Worm (Caenorhabditis elegans): ENCODE results near the gene ran-5.

ran-5 gene

DNA sequence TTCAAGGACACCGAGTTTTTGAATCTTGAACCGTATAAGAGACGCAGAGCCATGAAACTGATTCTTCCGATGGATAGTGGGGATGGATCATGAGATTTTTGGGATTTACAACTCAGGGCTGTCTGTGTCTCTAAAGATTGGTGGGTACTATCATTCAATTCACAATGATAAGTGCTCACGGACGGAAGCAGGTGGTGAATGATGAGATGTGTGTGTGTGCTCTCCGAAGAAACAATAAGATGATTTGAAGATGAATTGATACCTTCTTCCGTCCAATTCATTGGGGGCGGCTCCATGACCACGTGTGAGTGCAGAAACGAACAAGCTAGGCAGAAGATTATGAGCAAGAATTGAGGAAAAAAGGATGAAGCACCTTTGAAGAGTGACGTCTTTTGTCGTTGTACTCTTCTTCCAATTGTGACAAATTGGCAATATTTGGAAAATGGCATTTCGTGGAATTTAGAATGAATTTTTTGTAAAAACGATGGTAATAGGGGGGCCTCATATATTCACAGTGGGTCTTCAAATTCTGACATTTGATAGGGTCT, 19.2 kb upstream of the ran-5 start:
- TF ChIP-seq unc-120 (tag; optimal IDR thresholded peaks at IDR 0.05; ENCODE audit: poor library complexity, severe bottlenecking) (peak; percentile 64), hlh-1 (tag; optimal IDR thresholded peaks at IDR 0.05) (peak; percentile 36), unc-62 (GFP tag; optimal IDR thresholded peaks at IDR 0.05) (peak; percentile 80), drap-1 (GFP tag; optimal IDR thresholded peaks at IDR 0.05) (no peak), lin-13 (tag; optimal IDR thresholded peaks at IDR 0.05) (no peak)

DNA sequence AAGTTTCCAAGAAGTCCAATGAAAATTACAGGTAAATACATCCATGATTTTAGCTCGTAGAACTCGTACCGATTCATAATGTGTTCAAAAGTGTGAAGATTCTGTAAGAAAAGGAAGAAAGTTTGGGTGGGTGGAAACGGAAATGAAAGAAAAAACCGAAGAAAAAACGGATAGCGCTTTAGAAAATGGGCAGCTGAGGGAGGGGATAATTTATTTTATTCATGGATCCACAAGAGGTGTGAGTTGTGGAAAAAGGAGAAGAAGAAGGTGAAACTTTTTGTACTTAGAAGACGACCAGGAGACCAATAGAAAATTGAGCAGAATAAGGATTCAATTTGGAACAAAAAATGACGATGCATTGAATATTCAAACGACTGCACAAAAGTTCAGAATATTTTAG, 16.8 kb upstream of the ran-5 start, which contains the start of gene frpr-16:
TSS of gene frpr-16 (minus strand) at position 101 of the 400 bp plus-strand sequence.
- TF ChIP-seq bed-3 (GFP tag; optimal IDR thresholded peaks at IDR 0.05) (no peak), flh-1 (GFP tag; optimal IDR thresholded peaks at IDR 0.05) (no peak), zip-8 (tag; optimal IDR thresholded peaks at IDR 0.05) (no peak), blmp-1 (tag; optimal IDR thresholded peaks at IDR 0.05) (no peak), elt-3 (tag; optimal IDR thresholded peaks at IDR 0.05) (no peak), snpc-4 (tag; optimal IDR thresholded peaks at IDR 0.05) (no peak), sem-2 (GFP tag; optimal IDR thresholded peaks at IDR 0.05) (no peak), tbx-8 (GFP tag; optimal IDR thresholded peaks at IDR 0.05) (no peak)

DNA sequence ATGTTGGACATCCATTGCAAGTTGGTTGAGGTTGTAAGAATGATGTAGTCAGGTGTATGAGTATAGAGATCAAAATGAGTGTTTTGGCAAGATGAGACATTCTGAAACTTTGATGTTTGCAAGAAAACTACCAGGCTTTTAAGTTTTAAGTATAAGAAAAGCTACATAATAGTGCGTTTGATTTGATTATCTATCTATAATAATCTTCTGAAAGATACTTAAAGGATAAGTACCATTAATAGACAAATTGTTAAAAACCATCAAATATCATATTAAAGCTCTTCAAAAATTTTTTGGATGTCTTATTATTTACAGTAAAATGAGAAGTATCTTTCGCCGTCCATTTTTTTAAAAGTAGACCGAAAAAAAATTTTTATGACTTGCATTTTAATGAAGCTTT, 4.7 kb upstream of the ran-5 start, which contains the start of gene R12C12.10:
TSS of gene R12C12.10 (minus strand) at position 101 of the 400 bp plus-strand sequence.
- TF ChIP-seq sptf-1 (tag; optimal IDR thresholded peaks at IDR 0.05) (no peak), mls-2 (tag; optimal IDR thresholded peaks at IDR 0.05) (no peak), elt-3 (tag; optimal IDR thresholded peaks at IDR 0.05) (no peak), lin-32 (GFP tag; optimal IDR thresholded peaks at IDR 0.05) (no peak), nhr-237 (tag; optimal IDR thresholded peaks at IDR 0.05) (no peak), nhr-76 (tag; optimal IDR thresholded peaks at IDR 0.05) (no peak), lin-13 (tag; optimal IDR thresholded peaks at IDR 0.05) (no peak), zip-8 (tag; optimal IDR thresholded peaks at IDR 0.05) (no peak), ham-2 (GFP tag; optimal IDR thresholded peaks at IDR 0.05) (no peak), elt-1 (tag; optimal IDR thresholded peaks at IDR 0.05; ENCODE audit: borderline replicate concordance, insufficient read depth) (no peak), ceh-83 (GFP tag; optimal IDR thresholded peaks at IDR 0.05) (no peak), drap-1 (GFP tag; optimal IDR thresholded peaks at IDR 0.05) (no peak)

DNA sequence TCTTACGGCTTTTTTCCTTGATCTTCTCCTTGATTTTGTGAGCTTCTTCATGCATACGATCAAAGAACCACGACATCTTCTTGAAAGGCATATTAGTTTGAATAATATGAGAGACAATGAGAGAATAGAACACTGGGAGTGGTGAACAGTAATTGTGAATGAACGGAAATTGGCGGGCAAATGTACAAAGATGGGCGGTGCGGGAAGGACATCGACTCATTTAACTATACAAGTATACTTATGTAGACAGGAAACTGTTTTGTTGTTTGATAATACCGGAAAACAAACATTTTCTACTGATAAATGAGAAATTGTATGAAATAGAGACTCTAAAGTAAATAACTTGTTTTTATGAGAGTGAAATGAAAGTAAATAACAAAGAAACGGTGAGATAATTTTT, 2.9 kb upstream of the ran-5 start, which contains the start of gene R12C12.5:
TSS of gene R12C12.5 (minus strand) at position 101 of the 400 bp plus-strand sequence.
- TF ChIP-seq lin-13 (tag; optimal IDR thresholded peaks at IDR 0.05) (no peak), zip-8 (tag; optimal IDR thresholded peaks at IDR 0.05) (no peak), bed-3 (GFP tag; optimal IDR thresholded peaks at IDR 0.05) (no peak)

DNA sequence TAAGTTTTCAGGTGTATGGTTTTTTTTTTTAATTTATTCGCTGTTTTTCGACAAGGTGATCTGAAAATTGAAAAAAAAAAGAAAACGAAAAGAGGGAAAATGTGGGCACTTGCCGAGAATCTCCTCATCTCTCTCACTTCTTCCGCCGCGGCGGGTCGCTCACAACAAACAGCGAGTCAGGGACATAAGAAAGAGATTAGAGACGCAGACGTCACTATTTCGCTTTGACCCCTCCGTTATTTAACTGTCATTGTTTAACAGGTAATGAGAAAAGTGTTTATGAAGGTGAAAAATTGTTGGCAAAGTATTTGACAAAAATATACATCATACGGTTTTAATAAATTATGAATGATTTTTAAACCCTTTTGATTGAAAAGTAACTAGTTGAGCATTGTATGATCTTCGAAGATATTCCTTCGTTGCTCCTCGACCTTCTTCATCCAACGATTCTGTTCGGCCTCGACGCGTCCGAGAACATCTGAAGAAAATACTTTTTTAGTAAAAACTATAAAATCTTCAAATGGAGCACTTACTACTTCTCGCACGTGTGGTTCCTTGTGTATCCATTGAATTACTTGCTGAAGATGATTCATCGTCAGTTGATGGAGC, 1.8 kb upstream of the ran-5 start:
- TF ChIP-seq ces-1 (GFP tag; optimal IDR thresholded peaks at IDR 0.05) (peak; percentile 7), blmp-1 (tag; optimal IDR thresholded peaks at IDR 0.05) (no peak), nhr-2 (tag; optimal IDR thresholded peaks at IDR 0.05) (no peak)

DNA sequence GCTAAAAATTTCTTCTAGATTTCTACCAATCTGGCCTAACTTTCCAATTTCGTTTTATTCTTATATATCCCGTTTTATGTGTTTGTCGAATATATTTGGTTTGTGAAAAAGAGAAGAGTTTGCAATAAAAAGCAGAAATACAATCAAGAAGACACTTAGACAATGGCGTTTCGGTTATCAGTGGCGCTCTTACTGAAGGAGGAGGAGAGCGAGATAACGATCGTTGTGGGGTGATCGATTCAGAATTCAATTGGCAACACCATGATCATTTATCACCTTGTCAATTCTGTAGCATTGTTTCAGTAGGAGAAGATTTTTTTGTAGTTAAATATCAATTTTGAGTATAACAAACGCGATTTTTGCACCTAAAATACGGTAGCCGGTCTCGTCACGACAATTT, 1.6 kb downstream of the ran-5 start:
- TF ChIP-seq lin-32 (GFP tag; optimal IDR thresholded peaks at IDR 0.05) (no peak), lsy-2 (tag; optimal IDR thresholded peaks at IDR 0.05) (no peak), ztf-11 (tag; optimal IDR thresholded peaks at IDR 0.05) (no peak), unc-120 (tag; optimal IDR thresholded peaks at IDR 0.05; ENCODE audit: poor library complexity, severe bottlenecking) (no peak), sptf-1 (tag; optimal IDR thresholded peaks at IDR 0.05) (no peak), snpc-4 (tag; optimal IDR thresholded peaks at IDR 0.05) (no peak), blmp-1 (tag; optimal IDR thresholded peaks at IDR 0.05) (no peak), cnd-1 (tag; optimal IDR thresholded peaks at IDR 0.05) (no peak), M03D4.4 (tag; optimal IDR thresholded peaks at IDR 0.05) (no peak), mls-2 (tag; optimal IDR thresholded peaks at IDR 0.05) (no peak), pha-4 (tag; optimal IDR thresholded peaks at IDR 0.05) (no peak), ceh-83 (GFP tag; optimal IDR thresholded peaks at IDR 0.05) (no peak), bed-3 (GFP tag; optimal IDR thresholded peaks at IDR 0.05) (no peak), unc-39 (tag; optimal IDR thresholded peaks at IDR 0.05) (no peak), elt-3 (tag; optimal IDR thresholded peaks at IDR 0.05) (no peak), nhr-237 (tag; optimal IDR thresholded peaks at IDR 0.05) (no peak)

All from whole organism, mixed stage, embryonic.